Fruit fly (Drosophila melanogaster) whole organism, embryonic: ENCODE data around the gene Cyp18a1.

ENCODE experiments used
- Atf3 ChIP-seq: fragments of 200-800 bp; sonication (Bioruptor generic); optimal IDR thresholded peaks from 3 replicates; lab custom pipeline; 2016; ENCODE audit warnings: missing biosample characterization, missing genetic modification characterization
- CG1024 ChIP-seq: fragments of 200-800 bp; sonication (Bioruptor generic); IDR thresholded peaks from 2 replicates; pipeline ENCODE4 v1.3.6; 2022; ENCODE audit warnings: missing biosample characterization, missing genetic modification characterization
- CG12219 ChIP-seq: fragments of 200-800 bp; sonication (Bioruptor generic); optimal IDR thresholded peaks from 3 replicates; lab custom pipeline; 2018; ENCODE audit warnings: missing biosample characterization, mild to moderate bottlenecking, missing genetic modification characterization
- CG12391 ChIP-seq: fragments of 200-800 bp; sonication (Bioruptor generic); optimal IDR thresholded peaks from 3 replicates; lab custom pipeline; 2018; ENCODE audit warnings: missing biosample characterization, mild to moderate bottlenecking, missing genetic modification characterization, moderate library complexity
- CG13287 ChIP-seq: fragments of 200-800 bp; sonication (Bioruptor generic); IDR thresholded peaks from 2 replicates; pipeline ENCODE4 v1.3.6; 2022; ENCODE audit warnings: missing biosample characterization, missing genetic modification characterization; ENCODE audit not compliant: partially characterized antibody
- CG13775 ChIP-seq: fragments of 200-800 bp; sonication (Bioruptor generic); optimal IDR thresholded peaks from 3 replicates; lab custom pipeline; 2017; ENCODE audit warnings: missing biosample characterization, mild to moderate bottlenecking, missing genetic modification characterization
- CG14710 ChIP-seq: fragments of 200-800 bp; sonication (Bioruptor generic); optimal IDR thresholded peaks from 3 replicates; lab custom pipeline; 2019; ENCODE audit warnings: missing biosample characterization, mild to moderate bottlenecking, missing genetic modification characterization, moderate library complexity
- CG17829 ChIP-seq: fragments of 200-800 bp; optimal IDR thresholded peaks from 2 replicates; lab custom pipeline; 2019; ENCODE audit warnings: missing biosample characterization, mild to moderate bottlenecking, missing genetic modification characterization, moderate library complexity
- CG2120 ChIP-seq: fragments of 200-800 bp; sonication (Bioruptor generic); optimal IDR thresholded peaks from 3 replicates; lab custom pipeline; 2016; ENCODE audit warnings: missing biosample characterization, missing genetic modification characterization
- CG2129 ChIP-seq: fragments of 200-800 bp; sonication (Bioruptor generic); IDR thresholded peaks from 2 replicates; pipeline ENCODE4 v1.3.6; 2022; ENCODE audit warnings: missing biosample characterization, missing genetic modification characterization; ENCODE audit not compliant: partially characterized antibody
- CG2712 ChIP-seq: fragments of 200-800 bp; optimal IDR thresholded peaks from 3 replicates; lab custom pipeline; 2019; ENCODE audit warnings: missing biosample characterization, mild to moderate bottlenecking, missing genetic modification characterization, moderate library complexity
- CG33557 ChIP-seq: fragments of 200-800 bp; sonication (Bioruptor generic); optimal IDR thresholded peaks from 2 replicates; lab custom pipeline; 2019; ENCODE audit warnings: missing biosample characterization, mild to moderate bottlenecking, missing genetic modification characterization, moderate library complexity
- CG3407 ChIP-seq: fragments of 200-800 bp; sonication (Bioruptor generic); optimal IDR thresholded peaks from 2 replicates; lab custom pipeline; 2018; ENCODE audit warnings: missing biosample characterization, mild to moderate bottlenecking, missing genetic modification characterization
- CG4328 ChIP-seq: fragments of 200-800 bp; sonication (Bioruptor generic); optimal IDR thresholded peaks from 3 replicates; lab custom pipeline; 2017; ENCODE audit warnings: missing biosample characterization, missing genetic modification reagents, missing genetic modification characterization
- CG4617 ChIP-seq: fragments of 200-800 bp; sonication (Bioruptor generic); optimal IDR thresholded peaks from 3 replicates; lab custom pipeline; 2016; ENCODE audit warnings: missing biosample characterization, missing genetic modification characterization, borderline replicate concordance
- CG7786 ChIP-seq: fragments of 200-800 bp; sonication (Bioruptor generic); optimal IDR thresholded peaks from 2 replicates; lab custom pipeline; 2016; ENCODE audit warnings: missing biosample characterization, missing genetic modification characterization
- CG8281 ChIP-seq: fragments of 200-800 bp; sonication (Bioruptor generic); optimal IDR thresholded peaks from 2 replicates; lab custom pipeline; 2018; ENCODE audit warnings: missing biosample characterization, mild to moderate bottlenecking, missing genetic modification characterization, moderate library complexity
- CkIIα-i1 ChIP-seq: fragments of 200-800 bp; sonication (Bioruptor generic); IDR thresholded peaks from 2 replicates; pipeline ENCODE4 v1.3.6; 2022; ENCODE audit warnings: missing biosample characterization, missing genetic modification characterization
- CoRest ChIP-seq: fragments of 200-800 bp; sonication (Bioruptor generic); optimal IDR thresholded peaks from 3 replicates; lab custom pipeline; 2018; ENCODE audit warnings: missing biosample characterization, mild to moderate bottlenecking, missing genetic modification characterization, moderate library complexity
- Dad ChIP-seq: fragments of 200-800 bp; sonication (Bioruptor generic); optimal IDR thresholded peaks from 3 replicates; lab custom pipeline; 2016; ENCODE audit warnings: missing biosample characterization, missing genetic modification characterization
- Ets97D ChIP-seq: fragments of 200-800 bp; sonication (Bioruptor generic); optimal IDR thresholded peaks from 3 replicates; lab custom pipeline; 2016; ENCODE audit warnings: missing biosample characterization, missing genetic modification characterization
- Hr51 ChIP-seq, 2 experiments: fragments of 200-800 bp; sonication (Bioruptor generic); optimal IDR thresholded peaks; 2 replicates in 1 of 2; 3 replicates in 1 of 2; lab custom pipeline; 2016 to 2018; ENCODE audit warnings: missing biosample characterization in 2 of 2, missing genetic modification characterization in 2 of 2, mild to moderate bottlenecking in 1 of 2, moderate library complexity in 1 of 2
- Sin3A ChIP-seq: fragments of >200 bp; optimal IDR thresholded peaks from 2 replicates; lab custom pipeline; 2018
- Spps ChIP-seq: fragments of 200-800 bp; sonication (Bioruptor generic); optimal IDR thresholded peaks from 2 replicates; lab custom pipeline; 2018; ENCODE audit warnings: missing biosample characterization, mild to moderate bottlenecking, missing genetic modification characterization
- Sry-δ ChIP-seq: fragments of 200-800 bp; sonication (Bioruptor generic); optimal IDR thresholded peaks from 2 replicates; lab custom pipeline; 2016; ENCODE audit warnings: missing biosample characterization, missing genetic modification characterization
- TFAM ChIP-seq: fragments of 200-800 bp; sonication (Bioruptor generic); optimal IDR thresholded peaks from 2 replicates; lab custom pipeline; 2017; ENCODE audit warnings: missing biosample characterization, missing genetic modification characterization, inconsistent platforms
- ato ChIP-seq: fragments of 200-800 bp; sonication (Bioruptor generic); IDR thresholded peaks from 2 replicates; pipeline ENCODE4 v1.3.6; 2022; ENCODE audit warnings: missing biosample characterization, missing genetic modification characterization; ENCODE audit not compliant: partially characterized antibody
- bbx ChIP-seq: fragments of 200-800 bp; sonication (Bioruptor generic); IDR thresholded peaks from 2 replicates; pipeline ENCODE4 v1.3.6; 2022; ENCODE audit warnings: missing biosample characterization, missing genetic modification characterization; ENCODE audit not compliant: partially characterized antibody
- br ChIP-seq: fragments of >200 bp; optimal IDR thresholded peaks from 2 replicates; lab custom pipeline; 2017
- ci ChIP-seq: fragments of 200-800 bp; sonication (Bioruptor generic); IDR thresholded peaks from 3 replicates; pipeline ENCODE4 v1.3.6; 2022; ENCODE audit warnings: missing biosample characterization, missing genetic modification characterization
- corto ChIP-seq: fragments of 200-800 bp; sonication (Bioruptor generic); optimal IDR thresholded peaks from 2 replicates; lab custom pipeline; 2016; ENCODE audit warnings: missing biosample characterization, mild to moderate bottlenecking, missing genetic modification characterization, moderate library complexity
- dm ChIP-seq: fragments of 200-800 bp; sonication (Bioruptor generic); optimal IDR thresholded peaks from 3 replicates; lab custom pipeline; 2016; ENCODE audit warnings: missing biosample characterization, missing genetic modification characterization
- gfzf ChIP-seq: fragments of 200-800 bp; sonication (Bioruptor generic); optimal IDR thresholded peaks from 2 replicates; lab custom pipeline; 2016; ENCODE audit warnings: missing biosample characterization, mild to moderate bottlenecking, missing genetic modification characterization, moderate library complexity
- gt ChIP-seq: fragments of 200-800 bp; sonication (Bioruptor generic); IDR thresholded peaks from 2 replicates; pipeline ENCODE4 v1.3.6; 2022; ENCODE audit warnings: missing biosample characterization, missing genetic modification characterization
- her ChIP-seq: fragments of 200-800 bp; sonication (Bioruptor generic); optimal IDR thresholded peaks from 2 replicates; lab custom pipeline; 2016; ENCODE audit warnings: missing biosample characterization, missing genetic modification characterization
- ind ChIP-seq: fragments of 200-800 bp; sonication (Bioruptor generic); optimal IDR thresholded peaks from 3 replicates; lab custom pipeline; 2016; ENCODE audit warnings: missing biosample characterization, missing genetic modification characterization
- knrl ChIP-seq: fragments of 200-800 bp; sonication (Bioruptor generic); IDR thresholded peaks from 3 replicates; pipeline ENCODE4 v1.3.6; 2022; ENCODE audit warnings: missing biosample characterization, missing genetic modification characterization; ENCODE audit not compliant: partially characterized antibody
- mam ChIP-seq: fragments of 200-800 bp; sonication (Bioruptor generic); optimal IDR thresholded peaks from 3 replicates; lab custom pipeline; 2016; ENCODE audit warnings: missing biosample characterization, missing genetic modification characterization
- nmo ChIP-seq: fragments of 200-800 bp; sonication (Bioruptor generic); optimal IDR thresholded peaks from 2 replicates; lab custom pipeline; 2018; ENCODE audit warnings: missing biosample characterization, mild to moderate bottlenecking, missing genetic modification characterization, moderate library complexity
- nom ChIP-seq: fragments of 200-800 bp; sonication (Bioruptor generic); optimal IDR thresholded peaks from 2 replicates; lab custom pipeline; 2017; ENCODE audit warnings: missing biosample characterization, missing genetic modification characterization, mild to moderate bottlenecking, moderate library complexity, missing genetic modification reagents
- otp ChIP-seq: fragments of 200-800 bp; sonication (Bioruptor generic); IDR thresholded peaks from 3 replicates; pipeline ENCODE4, ENCODE4 v1.3.6; 2022; ENCODE audit warnings: missing biosample characterization, missing genetic modification characterization
- pho ChIP-seq: fragments of 200-800 bp; sonication (Bioruptor generic); optimal IDR thresholded peaks from 2 replicates; lab custom pipeline; 2016; ENCODE audit warnings: missing biosample characterization, missing genetic modification characterization
- sd ChIP-seq: fragments of 200-800 bp; sonication (Bioruptor generic); optimal IDR thresholded peaks from 3 replicates; lab custom pipeline; 2018; ENCODE audit warnings: missing biosample characterization, mild to moderate bottlenecking, missing genetic modification characterization, moderate library complexity
- sens ChIP-seq: fragments of 200-800 bp; sonication (Bioruptor generic); peaks from one replicate; lab custom pipeline; 2016; ENCODE audit warnings: missing biosample characterization, missing genetic modification characterization
- sima ChIP-seq: fragments of 200-800 bp; sonication (Bioruptor generic); optimal IDR thresholded peaks from 2 replicates; lab custom pipeline; 2016; ENCODE audit warnings: missing biosample characterization, missing genetic modification characterization
- slp2 ChIP-seq: fragments of 200-800 bp; sonication (Bioruptor generic); optimal IDR thresholded peaks from 2 replicates; lab custom pipeline; 2016; ENCODE audit warnings: missing biosample characterization, missing genetic modification characterization
- so ChIP-seq: fragments of 200-800 bp; sonication (Bioruptor generic); IDR thresholded peaks from 3 replicates; pipeline ENCODE4 v1.3.6; 2022; ENCODE audit warnings: missing biosample characterization, missing genetic modification characterization
- sug ChIP-seq: fragments of 200-800 bp; optimal IDR thresholded peaks from 2 replicates; lab custom pipeline; 2019; ENCODE audit warnings: missing biosample characterization, mild to moderate bottlenecking, missing genetic modification characterization, moderate library complexity
- tll ChIP-seq, 2 experiments: fragments of 200-800 bp in 1 of 2; fragments of >200 bp in 1 of 2; sonication (Bioruptor generic) in 1 of 2; optimal IDR thresholded peaks; 2 replicates each; lab custom pipeline; 2017 to 2019; ENCODE audit warnings: missing biosample characterization in 2 of 2, missing genetic modification characterization in 2 of 2, mild to moderate bottlenecking in 1 of 2, moderate library complexity in 1 of 2
- wor ChIP-seq: fragments of 200-800 bp; sonication (Bioruptor generic); IDR thresholded peaks from 2 replicates; pipeline ENCODE4 v1.3.6; 2022; ENCODE audit warnings: missing biosample characterization, missing genetic modification characterization

The Cyp18a1 gene

dm6 chrX:18662053-18662452 is 30.8 kb downstream of the Cyp18a1 start, which contains the start of gene CG6696 (continued):
- TF ChIP-seq CG12219 (GFP tag; lab: Kevin White, UChicago) (no peak), CG33557 (GFP tag; lab: Kevin White, UChicago) (no peak), ato (GFP tag; lab: Robert Waterston, UW) (no peak), sd (tag; lab: Kevin White, UChicago) (no peak), Dad (no peak), gt (GFP tag; lab: Robert Waterston, UW) (no peak), CG8281 (peak; percentile 77), ci (GFP tag; lab: Robert Waterston, UW) (no peak), br (lab: Kevin White, UChicago) (no peak), Sry-δ (GFP tag; lab: Kevin White, UChicago) (no peak), corto (GFP tag; lab: Kevin White, UChicago) (no peak), CG7786 (GFP tag; lab: Kevin White, UChicago) (no peak)

dm6 chrX:18657502-18657947 is 35.3 kb downstream of the Cyp18a1 start, which contains the start of gene fu:
Gene fu, plus strand, starts transcription at chrX:18657755.
- TF ChIP-seq sug (tag; lab: Kevin White, UChicago) (peak; percentile 29), CG2712 (tag; lab: Kevin White, UChicago) (peak; percentile 52), tll (GFP tag; optimal IDR thresholded peaks at IDR 0.05; lab: Kevin White, UChicago) (peak in 1 of 2 experiments; percentile 39), CG12391 (tag; lab: Kevin White, UChicago) (peak; percentile 47), so (GFP tag; lab: Robert Waterston, UW) (no peak), CG13287 (GFP tag; lab: Robert Waterston, UW) (peak; percentile 10; the same call in 1 of the 2 replicates), CoRest (tag; lab: Kevin White, UChicago) (peak; percentile 51), mam (peak; percentile 21), slp2 (GFP tag; lab: Kevin White, UChicago) (no peak), CG2120 (GFP tag; lab: Kevin White, UChicago) (peak; percentile 6), nmo (GFP tag; lab: Kevin White, UChicago) (peak; percentile 13), gfzf (peak; percentile 60), bbx (GFP tag; lab: Robert Waterston, UW) (no peak), wor (GFP tag; lab: Robert Waterston, UW) (no peak), CkIIα-i1 (GFP tag; lab: Robert Waterston, UW) (no peak), CG1024 (GFP tag; lab: Robert Waterston, UW) (no peak), CG4328 (GFP tag; lab: Kevin White, UChicago) (peak; percentile 22), CG4617 (GFP tag; lab: Kevin White, UChicago) (peak; percentile 7), ind (GFP tag; lab: Kevin White, UChicago) (peak; percentile 13), CG2129 (GFP tag; lab: Robert Waterston, UW) (no peak), CG14710 (peak; percentile 45), Hr51 (GFP tag; optimal IDR thresholded peaks at IDR 0.05; lab: Kevin White, UChicago) (peak in 1 of 2 experiments; percentile 31), her (GFP tag; lab: Kevin White, UChicago) (no peak), otp (GFP tag; lab: Robert Waterston, UW) (no peak), nom (GFP tag; lab: Kevin White, UChicago) (peak; percentile 19), dm (GFP tag; lab: Kevin White, UChicago) (no peak), CG3407 (GFP tag; lab: Kevin White, UChicago) (no peak), TFAM (GFP tag; lab: Kevin White, UChicago) (no peak), knrl (no peak), sens (GFP tag; lab: Kevin White, UChicago) (peak; percentile 60), pho (GFP tag; lab: Kevin White, UChicago) (no peak), Atf3 (no peak), CG17829 (peak; percentile 22), Sin3A (lab: Kevin White, UChicago) (no peak), Ets97D (GFP tag; lab: Kevin White, UChicago) (no peak), Spps (tag; lab: Kevin White, UChicago) (no peak), sima (GFP tag; lab: Kevin White, UChicago) (no peak), CG13775 (GFP tag; lab: Kevin White, UChicago) (peak; percentile 30)
